Fruit fly (Drosophila melanogaster): ENCODE measurements around the gene gzl.

Gene gzl

dm6 chr3R:6353624-6354352 is 28.9 kb upstream of the gzl start (continued):
- no peak for TF ChIP-seq Dek (tag; optimal IDR thresholded peaks at IDR 0.05)
- TF ChIP-seq bowl (GFP tag; IDR thresholded peaks at IDR 0.05): no peak
- TF ChIP-seq sr (GFP tag; IDR thresholded peaks at IDR 0.05): peak; percentile 72
- peak; percentile 47 for TF ChIP-seq CG17568 (GFP tag; optimal IDR thresholded peaks at IDR 0.05)
- no peak for TF ChIP-seq exex (tag; optimal IDR thresholded peaks at IDR 0.05)
- TF ChIP-seq scrt (GFP tag; optimal IDR thresholded peaks at IDR 0.05): no peak
- TF ChIP-seq Nf-YC (tag; optimal IDR thresholded peaks at IDR 0.05): no peak
- TF ChIP-seq gsb-n (tag; optimal IDR thresholded peaks at IDR 0.05): no peak
- no peak for TF ChIP-seq CG11504 (tag; optimal IDR thresholded peaks at IDR 0.05)
- TF ChIP-seq gsb (GFP tag; IDR thresholded peaks at IDR 0.05): peak; percentile 61; the same call in 1 of the 2 replicates
- TF ChIP-seq pum (GFP tag; optimal IDR thresholded peaks at IDR 0.05): peak; percentile 35
- no peak for TF ChIP-seq Sin3A (optimal IDR thresholded peaks at IDR 0.05)
- peak; percentile 48 for TF ChIP-seq slp2 (GFP tag; optimal IDR thresholded peaks at IDR 0.05)
- no peak for TF ChIP-seq Dip2 (GFP tag; IDR thresholded peaks at IDR 0.05)
- TF ChIP-seq ranshi (GFP tag; IDR thresholded peaks at IDR 0.05): peak; percentile 54; the same call in 1 of the 2 replicates
- peak; percentile 18 for TF ChIP-seq repo (GFP tag; optimal IDR thresholded peaks at IDR 0.05)
- TF ChIP-seq CG8089 (GFP tag; optimal IDR thresholded peaks at IDR 0.05): peak; percentile 66
- peak in 1 of 3 experiments; percentile 81 for TF ChIP-seq lola (GFP tag; optimal IDR thresholded peaks at IDR 0.05)
- TF ChIP-seq gro (GFP tag; optimal IDR thresholded peaks at IDR 0.05): no peak
- TF ChIP-seq CG1603 (tag; optimal IDR thresholded peaks at IDR 0.05): no peak
- peak; percentile 75 for TF ChIP-seq CG13775 (GFP tag; optimal IDR thresholded peaks at IDR 0.05)
- TF ChIP-seq B-H2 (GFP tag; optimal IDR thresholded peaks at IDR 0.05): no peak
- no peak for TF ChIP-seq jigr1 (GFP tag; IDR thresholded peaks at IDR 0.05)
- TF ChIP-seq Stat92E (GFP tag; optimal IDR thresholded peaks at IDR 0.05): peak in 1 of 3 experiments; percentile 9
- TF ChIP-seq usp (GFP tag; optimal IDR thresholded peaks at IDR 0.05): no peak
- TF ChIP-seq CG17385 (GFP tag; optimal IDR thresholded peaks at IDR 0.05): peak; percentile 79
- TF ChIP-seq sob (GFP tag; IDR thresholded peaks at IDR 0.05): 0 out of 2 replicates have a peak, but pooled peaks have one; percentile 34
- peak; percentile 61 for TF ChIP-seq CG30431 (GFP tag; optimal IDR thresholded peaks at IDR 0.05)
- no peak for TF ChIP-seq sc (optimal IDR thresholded peaks at IDR 0.05)
- TF ChIP-seq sc (GFP tag; optimal IDR thresholded peaks at IDR 0.05): peak; percentile 82
- peak; percentile 80 for TF ChIP-seq odd (GFP tag; optimal IDR thresholded peaks at IDR 0.05)
- TF ChIP-seq disco-r (GFP tag; optimal IDR thresholded peaks at IDR 0.05): peak; percentile 64
- TF ChIP-seq CG1792 (GFP tag; optimal IDR thresholded peaks at IDR 0.05): peak; percentile 60
- peak; percentile 83 for TF ChIP-seq BtbVII (GFP tag; optimal IDR thresholded peaks at IDR 0.05)
- TF ChIP-seq org-1 (GFP tag; optimal IDR thresholded peaks at IDR 0.05): peak; percentile 75
- TF ChIP-seq kay (GFP tag; optimal IDR thresholded peaks at IDR 0.05): peak; percentile 57
- TF ChIP-seq CG5953 (GFP tag; IDR thresholded peaks at IDR 0.05): peak; percentile 58
- no peak for TF ChIP-seq fd102C (GFP tag; optimal IDR thresholded peaks at IDR 0.05)
- TF ChIP-seq stc (GFP tag; IDR thresholded peaks at IDR 0.05): peak; percentile 73
- no peak for TF ChIP-seq ac (GFP tag; optimal IDR thresholded peaks at IDR 0.05)
- TF ChIP-seq emc (GFP tag; optimal IDR thresholded peaks at IDR 0.05): no peak
- TF ChIP-seq trem (tag; optimal IDR thresholded peaks at IDR 0.05): peak; percentile 58
- no peak for TF ChIP-seq CG12071 (GFP tag; optimal IDR thresholded peaks at IDR 0.05)
- peak; percentile 40 for TF ChIP-seq CG8359 (GFP tag; optimal IDR thresholded peaks at IDR 0.05; ENCODE audit: borderline replicate concordance)
- no peak for TF ChIP-seq Doc2 (GFP tag; IDR thresholded peaks at IDR 0.05)
- TF ChIP-seq her (GFP tag; optimal IDR thresholded peaks at IDR 0.05): no peak
- TF ChIP-seq Sry-β (GFP tag; optimal IDR thresholded peaks at IDR 0.05): no peak
- peak; percentile 39 for TF ChIP-seq CG4707 (GFP tag; optimal IDR thresholded peaks at IDR 0.05)
- TF ChIP-seq tap (tag; optimal IDR thresholded peaks at IDR 0.05): no peak
- TF ChIP-seq CG3163 (GFP tag; optimal IDR thresholded peaks at IDR 0.05): peak; percentile 12
